Fruit fly (Drosophila melanogaster) whole organism, embryonic: ENCODE measurements around the gene snky.

ENCODE experiments used
- CG11093 ChIP-seq: fragments of 200-800 bp; sonication (Bioruptor generic); IDR thresholded peaks from 3 replicates; pipeline ENCODE4 v1.3.6; 2022; ENCODE audit warnings: missing biosample characterization, missing genetic modification characterization
- CG11398 ChIP-seq: fragments of 200-800 bp; sonication (Bioruptor generic); optimal IDR thresholded peaks from 2 replicates; lab custom pipeline; 2016; ENCODE audit warnings: missing biosample characterization, missing genetic modification characterization
- CG11723 ChIP-seq: fragments of 200-800 bp; sonication (Bioruptor generic); optimal IDR thresholded peaks from 2 replicates; lab custom pipeline; 2017; ENCODE audit warnings: missing biosample characterization, mild to moderate bottlenecking, missing genetic modification characterization
- CG12104 ChIP-seq: fragments of 200-800 bp; sonication (Bioruptor generic); optimal IDR thresholded peaks from 3 replicates; lab custom pipeline; 2016; ENCODE audit warnings: missing biosample characterization, missing genetic modification characterization
- CG12391 ChIP-seq: fragments of 200-800 bp; sonication (Bioruptor generic); optimal IDR thresholded peaks from 3 replicates; lab custom pipeline; 2018; ENCODE audit warnings: missing biosample characterization, mild to moderate bottlenecking, missing genetic modification characterization, moderate library complexity
- CG13287 ChIP-seq: fragments of 200-800 bp; sonication (Bioruptor generic); IDR thresholded peaks from 2 replicates; pipeline ENCODE4 v1.3.6; 2022; ENCODE audit warnings: missing biosample characterization, missing genetic modification characterization; ENCODE audit not compliant: partially characterized antibody
- CG13894 ChIP-seq: fragments of 200-800 bp; sonication (Bioruptor generic); optimal IDR thresholded peaks from 3 replicates; lab custom pipeline; 2018; ENCODE audit warnings: missing biosample characterization, mild to moderate bottlenecking, missing genetic modification characterization, moderate library complexity
- CG14441 ChIP-seq: fragments of 200-800 bp; sonication (Bioruptor generic); IDR thresholded peaks from 2 replicates; pipeline ENCODE4 v1.3.6; 2022; ENCODE audit warnings: missing biosample characterization, missing genetic modification characterization
- CG17612 ChIP-seq: fragments of 200-800 bp; sonication (Bioruptor generic); IDR thresholded peaks from 2 replicates; pipeline ENCODE4 v1.3.6; 2022; ENCODE audit warnings: missing biosample characterization, missing genetic modification characterization
- CG17802 ChIP-seq: fragments of 200-800 bp; sonication (Bioruptor generic); optimal IDR thresholded peaks from 2 replicates; lab custom pipeline; 2018; ENCODE audit warnings: missing biosample characterization, mild to moderate bottlenecking, missing genetic modification characterization, moderate library complexity
- CG18011 ChIP-seq: fragments of 200-800 bp; sonication (Bioruptor generic); optimal IDR thresholded peaks from 2 replicates; lab custom pipeline; 2017; ENCODE audit warnings: missing biosample characterization, missing genetic modification characterization, mild to moderate bottlenecking, moderate library complexity, missing genotype
- CG2712 ChIP-seq: fragments of 200-800 bp; optimal IDR thresholded peaks from 3 replicates; lab custom pipeline; 2019; ENCODE audit warnings: missing biosample characterization, mild to moderate bottlenecking, missing genetic modification characterization, moderate library complexity
- CG34224 ChIP-seq: fragments of 200-800 bp; sonication (Bioruptor generic); IDR thresholded peaks from 3 replicates; pipeline ENCODE4 v1.3.6; 2022; ENCODE audit warnings: missing biosample characterization, missing genetic modification characterization; ENCODE audit not compliant: partially characterized antibody
- CG4707 ChIP-seq: fragments of 200-800 bp; sonication (Bioruptor generic); optimal IDR thresholded peaks from 2 replicates; lab custom pipeline; 2018; ENCODE audit warnings: missing biosample characterization, mild to moderate bottlenecking, missing genetic modification characterization, moderate library complexity
- CG7271 ChIP-seq: fragments of 200-800 bp; sonication (Bioruptor generic); optimal IDR thresholded peaks from 2 replicates; lab custom pipeline; 2018; ENCODE audit warnings: missing biosample characterization, mild to moderate bottlenecking, missing genetic modification characterization, moderate library complexity
- CG7357 ChIP-seq: fragments of 200-800 bp; sonication (Bioruptor generic); IDR thresholded peaks from 3 replicates; pipeline ENCODE4 v1.3.6; 2022; ENCODE audit warnings: missing biosample characterization, missing genetic modification characterization
- CG7556 ChIP-seq: fragments of 200-800 bp; sonication (Bioruptor generic); optimal IDR thresholded peaks from 2 replicates; lab custom pipeline; 2017; ENCODE audit warnings: missing biosample characterization, mild to moderate bottlenecking, missing genetic modification characterization
- CoRest ChIP-seq: fragments of 200-800 bp; sonication (Bioruptor generic); optimal IDR thresholded peaks from 3 replicates; lab custom pipeline; 2018; ENCODE audit warnings: missing biosample characterization, mild to moderate bottlenecking, missing genetic modification characterization, moderate library complexity
- Doc2 ChIP-seq: fragments of 200-800 bp; sonication (Bioruptor generic); IDR thresholded peaks from 2 replicates; pipeline ENCODE4 v1.3.6; 2022; ENCODE audit warnings: missing biosample characterization, missing genetic modification characterization
- Ets65A ChIP-seq: fragments of 200-800 bp; sonication (Bioruptor generic); peaks from one replicate; lab custom pipeline; 2016; ENCODE audit warnings: missing biosample characterization, missing genetic modification characterization
- HLH3B ChIP-seq: fragments of 200-800 bp; sonication (Bioruptor generic); IDR thresholded peaks from 2 replicates; pipeline ENCODE4 v1.3.6; 2022; ENCODE audit warnings: missing biosample characterization, missing genetic modification characterization
- HLHmδ ChIP-seq: fragments of 200-800 bp; sonication (Bioruptor generic); optimal IDR thresholded peaks from 2 replicates; lab custom pipeline; 2018; ENCODE audit warnings: missing biosample characterization, mild to moderate bottlenecking, missing genetic modification characterization, moderate library complexity
- HmgD ChIP-seq: fragments of 200-800 bp; sonication (Bioruptor generic); optimal IDR thresholded peaks from 3 replicates; lab custom pipeline; 2016; ENCODE audit warnings: missing biosample characterization, missing genetic modification characterization
- Lim3 ChIP-seq: fragments of 200-800 bp; sonication (Bioruptor generic); IDR thresholded peaks from 2 replicates; pipeline ENCODE4 v1.3.6; 2022; ENCODE audit warnings: missing biosample characterization, missing genetic modification characterization
- Max ChIP-seq: fragments of 200-800 bp; sonication (Bioruptor generic); optimal IDR thresholded peaks from 2 replicates; lab custom pipeline; 2016; ENCODE audit warnings: missing biosample characterization, mild to moderate bottlenecking, missing genetic modification characterization
- Meics ChIP-seq: fragments of 200-800 bp; sonication (Bioruptor generic); optimal IDR thresholded peaks from 2 replicates; lab custom pipeline; 2017; ENCODE audit warnings: missing biosample characterization, mild to moderate bottlenecking, missing genetic modification characterization
- Myb ChIP-seq: fragments of 200-800 bp; sonication (Bioruptor generic); optimal IDR thresholded peaks from 2 replicates; lab custom pipeline; 2016; ENCODE audit warnings: missing biosample characterization, missing genetic modification characterization
- Opbp ChIP-seq: fragments of 200-800 bp; sonication (Bioruptor generic); IDR thresholded peaks from 3 replicates; pipeline ENCODE4 v1.3.6; 2022; ENCODE audit warnings: missing biosample characterization, missing genetic modification characterization; ENCODE audit not compliant: partially characterized antibody
- Side ChIP-seq: fragments of 200-800 bp; sonication (Bioruptor generic); optimal IDR thresholded peaks from 2 replicates; lab custom pipeline; 2016; ENCODE audit warnings: missing biosample characterization, missing genetic modification characterization
- Six4 ChIP-seq: fragments of 200-800 bp; sonication (Bioruptor generic); optimal IDR thresholded peaks from 2 replicates; lab custom pipeline; 2016; ENCODE audit warnings: missing biosample characterization, missing genetic modification characterization
- Xbp1 ChIP-seq: fragments of 200-800 bp; sonication (Bioruptor generic); optimal IDR thresholded peaks from 3 replicates; lab custom pipeline; 2016; ENCODE audit warnings: missing biosample characterization, mild to moderate bottlenecking, missing genetic modification characterization
- amos ChIP-seq: fragments of 200-800 bp; sonication (Bioruptor generic); IDR thresholded peaks from 2 replicates; pipeline ENCODE4 v1.3.6; 2022; ENCODE audit warnings: missing biosample characterization, missing genetic modification characterization; ENCODE audit not compliant: partially characterized antibody
- ase ChIP-seq: fragments of 200-800 bp; sonication (Bioruptor generic); IDR thresholded peaks from 3 replicates; pipeline ENCODE4 v1.3.6; 2022; ENCODE audit warnings: missing biosample characterization, missing genetic modification characterization
- bigmax ChIP-seq: fragments of 200-800 bp; sonication (Bioruptor generic); optimal IDR thresholded peaks from 2 replicates; lab custom pipeline; 2018; ENCODE audit warnings: missing biosample characterization, mild to moderate bottlenecking, missing genetic modification characterization
- cwo ChIP-seq: fragments of 200-800 bp; sonication (Bioruptor generic); optimal IDR thresholded peaks from 3 replicates; lab custom pipeline; 2017; ENCODE audit warnings: missing biosample characterization, missing genetic modification characterization, mild to moderate bottlenecking, moderate library complexity, missing genetic modification reagents
- dm ChIP-seq: fragments of 200-800 bp; sonication (Bioruptor generic); optimal IDR thresholded peaks from 3 replicates; lab custom pipeline; 2016; ENCODE audit warnings: missing biosample characterization, missing genetic modification characterization
- dmrt11E ChIP-seq: fragments of 200-800 bp; sonication (Bioruptor generic); optimal IDR thresholded peaks from 3 replicates; lab custom pipeline; 2018; ENCODE audit warnings: missing biosample characterization, mild to moderate bottlenecking, missing genetic modification characterization, moderate library complexity
- esg ChIP-seq: fragments of 200-800 bp; sonication (Bioruptor generic); conservative IDR thresholded peaks from 2 replicates; pipeline ENCODE4 v1.3.6; 2022; ENCODE audit warnings: missing biosample characterization, missing genetic modification characterization
- eyg ChIP-seq: fragments of 200-800 bp; sonication (Bioruptor generic); optimal IDR thresholded peaks from 3 replicates; lab custom pipeline; 2016; ENCODE audit warnings: missing biosample characterization, missing genetic modification characterization
- gcm ChIP-seq: fragments of 200-800 bp; sonication (Bioruptor generic); optimal IDR thresholded peaks from 2 replicates; lab custom pipeline; 2019; ENCODE audit warnings: missing biosample characterization, mild to moderate bottlenecking, missing genetic modification characterization, moderate library complexity
- lilli ChIP-seq: fragments of 200-800 bp; sonication (Bioruptor generic); optimal IDR thresholded peaks from 3 replicates; lab custom pipeline; 2016; ENCODE audit warnings: missing biosample characterization, missing genetic modification characterization
- nerfin-1 ChIP-seq: fragments of 200-800 bp; sonication (Bioruptor generic); optimal IDR thresholded peaks from 3 replicates; lab custom pipeline; 2019; ENCODE audit warnings: missing biosample characterization, mild to moderate bottlenecking, missing genetic modification characterization, moderate library complexity
- sd ChIP-seq: fragments of 200-800 bp; sonication (Bioruptor generic); optimal IDR thresholded peaks from 3 replicates; lab custom pipeline; 2018; ENCODE audit warnings: missing biosample characterization, mild to moderate bottlenecking, missing genetic modification characterization, moderate library complexity
- seq ChIP-seq: fragments of 200-800 bp; sonication (Bioruptor generic); IDR thresholded peaks from 2 replicates; pipeline ENCODE4 v1.3.6; 2022; ENCODE audit warnings: missing biosample characterization, missing genetic modification characterization
- sr ChIP-seq: fragments of 200-800 bp; sonication (Bioruptor generic); IDR thresholded peaks from 3 replicates; pipeline ENCODE4 v1.3.6; 2022; ENCODE audit warnings: missing biosample characterization, missing genetic modification characterization
- stwl ChIP-seq: fragments of 200-800 bp; sonication (Bioruptor generic); optimal IDR thresholded peaks from 3 replicates; lab custom pipeline; 2018; ENCODE audit warnings: missing biosample characterization, mild to moderate bottlenecking, missing genetic modification characterization, moderate library complexity
- tin ChIP-seq: fragments of 200-800 bp; sonication (Bioruptor generic); optimal IDR thresholded peaks from 3 replicates; lab custom pipeline; 2016; ENCODE audit warnings: missing biosample characterization, missing genetic modification characterization
- trh ChIP-seq: fragments of 200-800 bp; sonication (Bioruptor generic); optimal IDR thresholded peaks from 2 replicates; lab custom pipeline; 2016; ENCODE audit warnings: missing biosample characterization, missing genetic modification characterization
- vnd ChIP-seq: fragments of 200-800 bp; sonication (Bioruptor generic); IDR thresholded peaks from 3 replicates; pipeline ENCODE4 v1.3.6; 2022; ENCODE audit warnings: missing biosample characterization, missing genetic modification characterization; ENCODE audit not compliant: partially characterized antibody
- yki ChIP-seq: fragments of >200 bp; optimal IDR thresholded peaks from 3 replicates; lab custom pipeline; 2018
- zfh2 ChIP-seq: fragments of 200-800 bp; sonication (Bioruptor generic); optimal IDR thresholded peaks from 2 replicates; lab custom pipeline; 2016; ENCODE audit warnings: missing biosample characterization, missing genetic modification characterization

snky gene

DNA sequence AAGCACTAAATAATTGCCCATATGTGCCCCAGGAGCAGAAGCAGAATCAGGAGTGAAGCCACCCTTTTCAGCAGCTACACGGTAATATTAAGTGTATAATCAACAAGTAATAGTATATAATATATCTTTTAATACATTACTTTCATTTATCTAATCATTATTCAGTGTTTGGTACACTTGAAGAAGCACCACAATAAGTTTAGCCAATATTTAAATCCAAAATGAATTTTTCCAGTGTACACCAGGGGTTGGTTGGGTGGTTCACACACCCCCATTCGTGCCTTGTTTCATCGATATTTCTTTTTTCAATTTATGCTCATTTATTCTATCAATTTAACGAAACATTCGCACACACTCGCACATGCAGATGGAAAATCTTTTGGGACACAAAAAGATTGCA, 23.3 kb downstream of the snky start (continued):
- TF ChIP-seq CG17802 (tag; lab: Kevin White, UChicago) (no peak), CG7271 (tag; lab: Kevin White, UChicago) (no peak), Doc2 (GFP tag; lab: Robert Waterston, UW) (no peak), CG2712 (tag; lab: Kevin White, UChicago) (peak; percentile 79), sr (GFP tag; lab: Robert Waterston, UW) (no peak), Meics (GFP tag; lab: Kevin White, UChicago) (peak; percentile 38), tin (GFP tag; lab: Kevin White, UChicago) (peak; percentile 65), Opbp (GFP tag; lab: Robert Waterston, UW) (no peak), stwl (no peak), nerfin-1 (peak; percentile 55), CG7556 (GFP tag; lab: Kevin White, UChicago) (peak; percentile 67), CG14441 (0 out of 2 replicates have a peak, but pooled peaks have one; percentile 32), HLH3B (GFP tag; lab: Robert Waterston, UW) (peak; percentile 69), CG13287 (GFP tag; lab: Robert Waterston, UW) (no peak), CG12391 (peak; percentile 70), CG7357 (GFP tag; lab: Robert Waterston, UW) (0 out of 3 replicates have a peak, but pooled peaks have one; percentile 5), CG11723 (GFP tag; lab: Kevin White, UChicago) (no peak), CG11398 (no peak), CG34224 (no peak), sd (no peak), CG11093 (GFP tag; lab: Robert Waterston, UW) (peak; percentile 59; the same call in 1 of the 3 replicates), cwo (GFP tag; lab: Kevin White, UChicago) (peak; percentile 37), Lim3 (no peak), CG13894 (tag; lab: Kevin White, UChicago) (no peak), eyg (GFP tag; lab: Kevin White, UChicago) (no peak), lilli (GFP tag; lab: Kevin White, UChicago) (peak; percentile 4), HmgD (GFP tag; lab: Kevin White, UChicago) (no peak), CG17612 (GFP tag; lab: Robert Waterston, UW) (no peak), CG12104 (GFP tag; lab: Kevin White, UChicago) (peak; percentile 16), CoRest (tag; lab: Kevin White, UChicago) (peak; percentile 65), zfh2 (GFP tag; lab: Kevin White, UChicago) (no peak), CG18011 (no peak), ase (GFP tag; lab: Robert Waterston, UW) (no peak), bigmax (GFP tag; lab: Kevin White, UChicago) (no peak), dm (GFP tag; lab: Kevin White, UChicago) (no peak), amos (no peak), yki (lab: Kevin White, UChicago) (no peak), CG4707 (GFP tag; lab: Kevin White, UChicago) (peak; percentile 22), Side (GFP tag; lab: Kevin White, UChicago) (no peak), Max (peak; percentile 30), esg (peak; percentile 39; the same call in 1 of the 2 replicates), vnd (GFP tag; lab: Robert Waterston, UW) (no peak), Six4 (GFP tag; lab: Kevin White, UChicago) (peak; percentile 43), Xbp1 (peak; percentile 38), trh (GFP tag; lab: Kevin White, UChicago) (no peak), gcm (GFP tag; lab: Kevin White, UChicago) (peak; percentile 36), Myb (GFP tag; lab: Kevin White, UChicago) (no peak), seq (GFP tag; lab: Robert Waterston, UW) (peak; percentile 70), HLHmδ (GFP tag; lab: Kevin White, UChicago) (no peak), dmrt11E (tag; lab: Kevin White, UChicago) (peak; percentile 63), Ets65A (GFP tag; lab: Kevin White, UChicago) (peak; percentile 80)
